Worm (Caenorhabditis elegans): ENCODE data around the gene snai-1.

Gene snai-1

ce11 chrIV:330523-330922 is 17.0 kb upstream of the snai-1 start, which contains the start of gene F18F11.4:
Gene F18F11.4, plus strand, starts transcription at chrIV:330823.
- no peak for TF ChIP-seq fkh-2 (tag; optimal IDR thresholded peaks at IDR 0.05)
- no peak for TF ChIP-seq sea-2 (GFP tag; optimal IDR thresholded peaks at IDR 0.05)
- no peak for TF ChIP-seq nhr-25 (tag; optimal IDR thresholded peaks at IDR 0.05)
- no peak for TF ChIP-seq elt-2 (tag; optimal IDR thresholded peaks at IDR 0.05)
- TF ChIP-seq nfya-1 (tag; optimal IDR thresholded peaks at IDR 0.05; ENCODE audit: insufficient read depth) = no peak
- no peak for TF ChIP-seq nhr-23 (tag; optimal IDR thresholded peaks at IDR 0.05)
- no peak for TF ChIP-seq unc-62 (GFP tag; optimal IDR thresholded peaks at IDR 0.05)
- no peak for TF ChIP-seq eor-1 (tag; optimal IDR thresholded peaks at IDR 0.05)
- no peak for TF ChIP-seq nhr-67 (tag; optimal IDR thresholded peaks at IDR 0.05)
- no peak for TF ChIP-seq mml-1 (tag; optimal IDR thresholded peaks at IDR 0.05)
- TF ChIP-seq nhr-77 (tag; optimal IDR thresholded peaks at IDR 0.05) = no peak
- no peak for TF ChIP-seq aly-2 (tag; optimal IDR thresholded peaks at IDR 0.05)
- TF ChIP-seq ceh-82 (tag; optimal IDR thresholded peaks at IDR 0.05) = no peak
- no peak for TF ChIP-seq ztf-11 (tag; optimal IDR thresholded peaks at IDR 0.05)
- no peak for TF ChIP-seq egl-27 (tag; optimal IDR thresholded peaks at IDR 0.05)
- TF ChIP-seq pha-4 (tag; optimal IDR thresholded peaks at IDR 0.05) = no peak
- TF ChIP-seq egl-5 (tag; optimal IDR thresholded peaks at IDR 0.05) = no peak
- no peak for TF ChIP-seq unc-39 (tag; optimal IDR thresholded peaks at IDR 0.05)
- TF ChIP-seq lin-39 (tag; optimal IDR thresholded peaks at IDR 0.05) = no peak

- TF ChIP-seq ZK546.5 (tag; optimal IDR thresholded peaks at IDR 0.05) = no peak
- peak; percentile 16 for TF ChIP-seq ceh-28 (tag; optimal IDR thresholded peaks at IDR 0.05)
- TF ChIP-seq fkh-2 (tag; optimal IDR thresholded peaks at IDR 0.05) = no peak
- TF ChIP-seq nhr-23 (tag; optimal IDR thresholded peaks at IDR 0.05) = peak; percentile 49
- no peak for TF ChIP-seq lsy-12 (tag; optimal IDR thresholded peaks at IDR 0.05)
Observed at ce11 chrIV:326564-327070, 13.1 kb upstream of the snai-1 start, which contains the start of gene col-101. Gene col-101, minus strand, starts transcription at chrIV:327020.

ce11 chrIV:325640-326039 is 12.1 kb upstream of the snai-1 start:
- TF ChIP-seq ceh-16 (tag; optimal IDR thresholded peaks at IDR 0.05) (no peak), nhr-43 (tag; optimal IDR thresholded peaks at IDR 0.05; ENCODE audit: poor library complexity, severe bottlenecking) (no peak), tbx-2 (tag; optimal IDR thresholded peaks at IDR 0.05) (no peak), ceh-9 (tag; optimal IDR thresholded peaks at IDR 0.05) (no peak), nhr-67 (tag; optimal IDR thresholded peaks at IDR 0.05) (no peak)

- TF ChIP-seq lin-39 (tag; optimal IDR thresholded peaks at IDR 0.05) (no peak), ceh-9 (tag; optimal IDR thresholded peaks at IDR 0.05) (no peak), daf-12 (tag; optimal IDR thresholded peaks at IDR 0.05) (no peak), egl-5 (tag; optimal IDR thresholded peaks at IDR 0.05) (no peak), ceh-16 (tag; optimal IDR thresholded peaks at IDR 0.05) (no peak), unc-39 (tag; optimal IDR thresholded peaks at IDR 0.05) (no peak), R02D3.7 (tag; optimal IDR thresholded peaks at IDR 0.05) (no peak), ZK546.5 (tag; optimal IDR thresholded peaks at IDR 0.05) (no peak), fkh-10 (GFP tag; optimal IDR thresholded peaks at IDR 0.05) (no peak), nfya-1 (tag; optimal IDR thresholded peaks at IDR 0.05; ENCODE audit: insufficient read depth) (no peak), snpc-4 (tag; optimal IDR thresholded peaks at IDR 0.05) (no peak), eor-1 (tag; optimal IDR thresholded peaks at IDR 0.05) (no peak), sea-2 (GFP tag; optimal IDR thresholded peaks at IDR 0.05) (no peak), ama-1 (optimal IDR thresholded peaks at IDR 0.05) (no peak), lin-15B (tag; optimal IDR thresholded peaks at IDR 0.05) (no peak)
Observed at ce11 chrIV:324759-325158, 11.2 kb upstream of the snai-1 start, which contains the start of gene drl-1. Gene drl-1, plus strand, starts transcription at chrIV:325059.

ce11 chrIV:322497-322896 is 9.0 kb upstream of the snai-1 start, which contains the start of gene grl-26:
Gene grl-26, minus strand, starts transcription at chrIV:322814.
- TF ChIP-seq elt-3 (tag; optimal IDR thresholded peaks at IDR 0.05) = no peak
- TF ChIP-seq elt-2 (tag; optimal IDR thresholded peaks at IDR 0.05) = peak; percentile 56
- TF ChIP-seq nhr-77 (tag; optimal IDR thresholded peaks at IDR 0.05) = no peak
- TF ChIP-seq nfya-1 (tag; optimal IDR thresholded peaks at IDR 0.05; ENCODE audit: insufficient read depth) = no peak
- no peak for TF ChIP-seq fkh-10 (GFP tag; optimal IDR thresholded peaks at IDR 0.05)
- TF ChIP-seq nhr-11 (tag; optimal IDR thresholded peaks at IDR 0.05) = no peak
- no peak for TF ChIP-seq zag-1 (tag; optimal IDR thresholded peaks at IDR 0.05)
- no peak for TF ChIP-seq nhr-237 (tag; optimal IDR thresholded peaks at IDR 0.05)
- no peak for TF ChIP-seq ztf-11 (tag; optimal IDR thresholded peaks at IDR 0.05)
- no peak for TF ChIP-seq ama-1 (optimal IDR thresholded peaks at IDR 0.05)
- no peak for TF ChIP-seq mml-1 (tag; optimal IDR thresholded peaks at IDR 0.05)
- peak; percentile 56 for TF ChIP-seq nhr-43 (tag; optimal IDR thresholded peaks at IDR 0.05; ENCODE audit: poor library complexity, severe bottlenecking)
- peak; percentile 39 for TF ChIP-seq egl-5 (tag; optimal IDR thresholded peaks at IDR 0.05)
- peak; percentile 13 for TF ChIP-seq lin-39 (tag; optimal IDR thresholded peaks at IDR 0.05)
- no peak for TF ChIP-seq daf-12 (tag; optimal IDR thresholded peaks at IDR 0.05)
- TF ChIP-seq ceh-82 (tag; optimal IDR thresholded peaks at IDR 0.05) = no peak
- no peak for TF ChIP-seq nhr-76 (tag; optimal IDR thresholded peaks at IDR 0.05)
- no peak for TF ChIP-seq unc-62 (GFP tag; optimal IDR thresholded peaks at IDR 0.05)
- TF ChIP-seq pha-4 (tag; optimal IDR thresholded peaks at IDR 0.05) = no peak
- TF ChIP-seq sea-2 (GFP tag; optimal IDR thresholded peaks at IDR 0.05) = no peak
- peak; percentile 22 for TF ChIP-seq lin-15B (tag; optimal IDR thresholded peaks at IDR 0.05)
- TF ChIP-seq ceh-16 (tag; optimal IDR thresholded peaks at IDR 0.05) = no peak
- TF ChIP-seq skn-1 (tag; optimal IDR thresholded peaks at IDR 0.05) = no peak
- no peak for TF ChIP-seq ZK546.5 (tag; optimal IDR thresholded peaks at IDR 0.05)
- TF ChIP-seq fkh-2 (tag; optimal IDR thresholded peaks at IDR 0.05) = no peak
- peak; percentile 67 for TF ChIP-seq hmg-11 (tag; optimal IDR thresholded peaks at IDR 0.05)
- TF ChIP-seq egl-27 (tag; optimal IDR thresholded peaks at IDR 0.05) = no peak
- no peak for TF ChIP-seq unc-39 (tag; optimal IDR thresholded peaks at IDR 0.05)
- TF ChIP-seq jun-1 (tag; optimal IDR thresholded peaks at IDR 0.05) = peak; percentile 66
- TF ChIP-seq snpc-4 (tag; optimal IDR thresholded peaks at IDR 0.05) = no peak
- no peak for TF ChIP-seq nhr-25 (tag; optimal IDR thresholded peaks at IDR 0.05)
- TF ChIP-seq lsy-12 (tag; optimal IDR thresholded peaks at IDR 0.05) = peak; percentile 43

All from whole organism, L3 larva.